Fruit fly (Drosophila melanogaster): ENCODE results near the gene amd.

amd gene

DNA sequence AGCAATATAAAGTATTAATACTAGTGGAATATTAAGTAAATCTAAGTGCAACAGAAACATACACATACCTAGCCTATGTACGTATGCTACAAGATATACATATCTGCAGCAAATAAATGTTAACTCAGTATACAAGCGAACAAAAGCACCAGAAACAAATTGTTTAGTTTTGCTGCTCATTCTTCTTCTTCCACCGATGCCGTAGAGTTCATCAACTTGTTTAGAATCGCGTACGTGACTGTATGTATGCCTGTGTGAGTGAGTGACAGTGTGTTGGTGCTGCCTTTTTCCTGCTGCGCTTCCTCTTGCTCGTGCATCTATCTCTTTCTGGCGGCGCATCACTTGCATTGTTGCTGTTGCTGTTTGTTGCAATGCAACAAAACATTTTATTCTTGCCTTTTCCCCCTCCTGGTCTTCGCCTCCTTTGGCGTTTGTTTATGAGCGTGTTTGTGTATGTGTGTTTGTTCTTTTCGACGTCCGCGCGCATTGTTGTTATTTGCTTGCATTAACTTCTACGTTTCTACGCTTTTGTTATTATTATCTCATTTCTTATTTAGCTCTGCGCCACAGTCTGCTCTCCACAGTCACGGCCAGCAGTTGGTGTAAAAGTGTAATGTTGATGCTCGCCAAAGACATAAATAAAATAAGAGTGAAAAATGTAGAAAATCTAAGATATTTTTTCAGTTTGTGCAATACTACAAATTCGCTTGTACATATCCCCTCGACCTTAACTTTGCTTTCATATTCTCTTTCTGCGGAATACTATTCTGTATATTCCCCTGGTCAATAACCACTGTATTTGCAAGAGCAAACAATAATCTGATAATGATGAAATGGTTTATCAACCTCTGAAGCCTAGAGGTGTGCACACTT lies 49.0 kb downstream of the amd start (continued):
- no peak for TF ChIP-seq CG8089 (GFP tag; optimal IDR thresholded peaks at IDR 0.05)
- TF ChIP-seq knrl (GFP tag; IDR thresholded peaks at IDR 0.05; ENCODE audit: partially characterized antibody), result peak; percentile 9; the same call in 1 of the 3 replicates
- no peak for TF ChIP-seq exex (tag; optimal IDR thresholded peaks at IDR 0.05)
- no peak for TF ChIP-seq wdn (GFP tag; IDR thresholded peaks at IDR 0.05)
- no peak for TF ChIP-seq Spps (tag; optimal IDR thresholded peaks at IDR 0.05)
- TF ChIP-seq usp (GFP tag; optimal IDR thresholded peaks at IDR 0.05), result no peak
- TF ChIP-seq CG9215 (GFP tag; IDR thresholded peaks at IDR 0.05), result no peak
- peak; percentile 17 for TF ChIP-seq CG12155 (GFP tag; optimal IDR thresholded peaks at IDR 0.05)
- TF ChIP-seq tup (GFP tag; optimal IDR thresholded peaks at IDR 0.05), result no peak
- no peak for TF ChIP-seq Aef1 (GFP tag; IDR thresholded peaks at IDR 0.05)
- no peak for TF ChIP-seq stwl (tag; optimal IDR thresholded peaks at IDR 0.05)
- no peak for TF ChIP-seq Dll (GFP tag; IDR thresholded peaks at IDR 0.05; ENCODE audit: partially characterized antibody)
- TF ChIP-seq CG30431 (GFP tag; optimal IDR thresholded peaks at IDR 0.05), result no peak
- no peak for TF ChIP-seq btn (GFP tag; optimal IDR thresholded peaks at IDR 0.05)
- no peak for TF ChIP-seq CG33213 (GFP tag; optimal IDR thresholded peaks at IDR 0.05)
- peak; percentile 69 for TF ChIP-seq CG4360 (GFP tag; IDR thresholded peaks at IDR 0.05)
- TF ChIP-seq CG17612 (GFP tag; IDR thresholded peaks at IDR 0.05), result no peak
- no peak for TF ChIP-seq CG6791 (GFP tag; IDR thresholded peaks at IDR 0.05; ENCODE audit: partially characterized antibody)
- peak; percentile 23 for TF ChIP-seq Oli (tag; optimal IDR thresholded peaks at IDR 0.05)
- no peak for TF ChIP-seq sd (tag; optimal IDR thresholded peaks at IDR 0.05)
- TF ChIP-seq cad (GFP tag; optimal IDR thresholded peaks at IDR 0.05), result no peak
- TF ChIP-seq odd (GFP tag; optimal IDR thresholded peaks at IDR 0.05), result no peak
- peak; percentile 30 for TF ChIP-seq CG3407 (GFP tag; optimal IDR thresholded peaks at IDR 0.05)
- TF ChIP-seq br (optimal IDR thresholded peaks at IDR 0.05), result no peak
- TF ChIP-seq kah (GFP tag; optimal IDR thresholded peaks at IDR 0.05), result no peak
- TF ChIP-seq dan (GFP tag; IDR thresholded peaks at IDR 0.05), result no peak
- no peak for TF ChIP-seq sqz (GFP tag; optimal IDR thresholded peaks at IDR 0.05)
- no peak for TF ChIP-seq CG16813 (GFP tag; IDR thresholded peaks at IDR 0.05; ENCODE audit: partially characterized antibody)
- no peak for TF ChIP-seq gsb (GFP tag; IDR thresholded peaks at IDR 0.05)
- TF ChIP-seq Atf-2 (GFP tag; optimal IDR thresholded peaks at IDR 0.05), result no peak
- TF ChIP-seq ara (GFP tag; IDR thresholded peaks at IDR 0.05), result peak; percentile 55; the same call in 1 of the 2 replicates
- no peak for TF ChIP-seq Hmr (GFP tag; optimal IDR thresholded peaks at IDR 0.05)
- TF ChIP-seq org-1 (GFP tag; optimal IDR thresholded peaks at IDR 0.05), result peak; percentile 23
- TF ChIP-seq fd96Cb (tag; optimal IDR thresholded peaks at IDR 0.05), result peak; percentile 46
- no peak for TF ChIP-seq CG32772 (GFP tag; IDR thresholded peaks at IDR 0.05)
- peak; percentile 54; the same call in 2 of the 3 replicates for TF ChIP-seq dysf (GFP tag; IDR thresholded peaks at IDR 0.05)
- TF ChIP-seq gsb-n (tag; optimal IDR thresholded peaks at IDR 0.05), result no peak
- TF ChIP-seq CG7357 (GFP tag; IDR thresholded peaks at IDR 0.05), result peak; percentile 34; the same call in 1 of the 3 replicates
- TF ChIP-seq z (GFP tag; IDR thresholded peaks at IDR 0.05), result no peak
- TF ChIP-seq h (optimal IDR thresholded peaks at IDR 0.05), result no peak
- TF ChIP-seq bbx (GFP tag; IDR thresholded peaks at IDR 0.05; ENCODE audit: partially characterized antibody), result no peak
- TF ChIP-seq H2.0 (GFP tag; IDR thresholded peaks at IDR 0.05), result no peak
- no peak for TF ChIP-seq CG13123 (GFP tag; optimal IDR thresholded peaks at IDR 0.05)
- TF ChIP-seq CG13624 (GFP tag; optimal IDR thresholded peaks at IDR 0.05), result peak; percentile 14
- TF ChIP-seq Blimp-1 (GFP tag; optimal IDR thresholded peaks at IDR 0.05), result peak; percentile 52
- peak; percentile 93 for TF ChIP-seq Ets65A (GFP tag)
- no peak for TF ChIP-seq fru (optimal IDR thresholded peaks at IDR 0.05)
- peak; percentile 2 for TF ChIP-seq CG13296 (GFP tag; optimal IDR thresholded peaks at IDR 0.05)
- peak; percentile 18 for TF ChIP-seq tap (tag; optimal IDR thresholded peaks at IDR 0.05)
- peak; percentile 61 for TF ChIP-seq CG2120 (GFP tag; optimal IDR thresholded peaks at IDR 0.05)
- no peak for TF ChIP-seq kni (GFP tag; optimal IDR thresholded peaks at IDR 0.05)
